Fruit fly (Drosophila melanogaster) whole organism, embryonic: ENCODE measurements around the gene CG5639.

Experiments
- Ada2b ChIP-seq: fragments of 200-800 bp; sonication (Bioruptor generic); IDR thresholded peaks from 2 replicates; pipeline ENCODE4 v1.3.6; 2022; ENCODE audit warnings: missing biosample characterization, missing genetic modification characterization
- Adf1 ChIP-seq: fragments of 200-800 bp; sonication (Bioruptor generic); IDR thresholded peaks from 2 replicates; pipeline ENCODE4 v1.3.6; 2022; ENCODE audit warnings: missing biosample characterization, missing genetic modification characterization
- Atf6 ChIP-seq: fragments of 200-800 bp; sonication (Bioruptor generic); IDR thresholded peaks from 2 replicates; pipeline ENCODE4 v1.3.6; 2022; ENCODE audit warnings: missing biosample characterization, missing genetic modification characterization
- CG1024 ChIP-seq: fragments of 200-800 bp; sonication (Bioruptor generic); IDR thresholded peaks from 2 replicates; pipeline ENCODE4 v1.3.6; 2022; ENCODE audit warnings: missing biosample characterization, missing genetic modification characterization
- CG11456 ChIP-seq: fragments of 200-800 bp; sonication (Bioruptor generic); IDR thresholded peaks from 3 replicates; pipeline ENCODE4 v1.3.6; 2022; ENCODE audit warnings: missing biosample characterization, missing genetic modification characterization
- CG13287 ChIP-seq: fragments of 200-800 bp; sonication (Bioruptor generic); IDR thresholded peaks from 2 replicates; pipeline ENCODE4 v1.3.6; 2022; ENCODE audit warnings: missing biosample characterization, missing genetic modification characterization; ENCODE audit not compliant: partially characterized antibody
- CG13894 ChIP-seq: fragments of 200-800 bp; sonication (Bioruptor generic); optimal IDR thresholded peaks from 3 replicates; lab custom pipeline; 2018; ENCODE audit warnings: missing biosample characterization, mild to moderate bottlenecking, missing genetic modification characterization, moderate library complexity
- CG14667 ChIP-seq: fragments of 200-800 bp; sonication (Bioruptor generic); IDR thresholded peaks from 2 replicates; pipeline ENCODE4 v1.3.6; 2022; ENCODE audit warnings: missing biosample characterization, missing genetic modification characterization
- CG17359 ChIP-seq: fragments of 200-800 bp; sonication (Bioruptor generic); optimal IDR thresholded peaks from 3 replicates; lab custom pipeline; 2018; ENCODE audit warnings: missing biosample characterization, mild to moderate bottlenecking, missing genetic modification characterization, moderate library complexity
- CG3163 ChIP-seq: fragments of 200-800 bp; sonication (Bioruptor generic); optimal IDR thresholded peaks from 3 replicates; lab custom pipeline; 2016; ENCODE audit warnings: missing biosample characterization, missing genetic modification characterization
- CG3847 ChIP-seq: fragments of 200-800 bp; sonication (Bioruptor generic); IDR thresholded peaks from 2 replicates; pipeline ENCODE4 v1.3.6; 2022; ENCODE audit warnings: missing biosample characterization, missing genetic modification characterization
- CG4282 ChIP-seq: fragments of 200-800 bp; sonication (Bioruptor generic); optimal IDR thresholded peaks from 2 replicates; lab custom pipeline; 2016; ENCODE audit warnings: missing biosample characterization, missing genetic modification characterization
- CG4328 ChIP-seq: fragments of 200-800 bp; sonication (Bioruptor generic); optimal IDR thresholded peaks from 3 replicates; lab custom pipeline; 2017; ENCODE audit warnings: missing biosample characterization, missing genetic modification reagents, missing genetic modification characterization
- CG7556 ChIP-seq: fragments of 200-800 bp; sonication (Bioruptor generic); optimal IDR thresholded peaks from 2 replicates; lab custom pipeline; 2017; ENCODE audit warnings: missing biosample characterization, mild to moderate bottlenecking, missing genetic modification characterization
- CG8765 ChIP-seq: fragments of 200-800 bp; sonication (Bioruptor generic); IDR thresholded peaks from 2 replicates; pipeline ENCODE4 v1.3.6; 2022; ENCODE audit warnings: missing biosample characterization, missing genetic modification characterization
- CG8924 ChIP-seq: fragments of 200-800 bp; optimal IDR thresholded peaks from 3 replicates; lab custom pipeline; 2019; ENCODE audit warnings: missing biosample characterization, mild to moderate bottlenecking, missing genetic modification characterization, moderate library complexity
- CG9817 ChIP-seq: fragments of 200-800 bp; sonication (Bioruptor generic); optimal IDR thresholded peaks from 2 replicates; lab custom pipeline; 2018; ENCODE audit warnings: missing biosample characterization, mild to moderate bottlenecking, missing genetic modification characterization, moderate library complexity
- D19A ChIP-seq: fragments of 200-800 bp; optimal IDR thresholded peaks from 3 replicates; lab custom pipeline; 2019; ENCODE audit warnings: missing biosample characterization, mild to moderate bottlenecking, missing genetic modification characterization, moderate library complexity
- Ets65A ChIP-seq: fragments of 200-800 bp; sonication (Bioruptor generic); peaks from one replicate; lab custom pipeline; 2016; ENCODE audit warnings: missing biosample characterization, missing genetic modification characterization
- HLH3B ChIP-seq: fragments of 200-800 bp; sonication (Bioruptor generic); IDR thresholded peaks from 2 replicates; pipeline ENCODE4 v1.3.6; 2022; ENCODE audit warnings: missing biosample characterization, missing genetic modification characterization
- Hmr ChIP-seq: fragments of 200-800 bp; sonication (Bioruptor generic); optimal IDR thresholded peaks from 3 replicates; lab custom pipeline; 2017; ENCODE audit warnings: mild to moderate bottlenecking, missing biosample characterization, missing genetic modification reagents, missing genetic modification characterization
- Hr39 ChIP-seq: fragments of >200 bp; optimal IDR thresholded peaks from 2 replicates; lab custom pipeline; 2017
- Med ChIP-seq: fragments of 200-800 bp; sonication (Bioruptor generic); peaks from one replicate; lab custom pipeline; 2016; ENCODE audit warnings: missing biosample characterization, missing genetic modification characterization, mild to moderate bottlenecking, inconsistent platforms, moderate library complexity
- Mes4 ChIP-seq: fragments of 200-800 bp; sonication (Bioruptor generic); optimal IDR thresholded peaks from 2 replicates; lab custom pipeline; 2016; ENCODE audit warnings: missing biosample characterization, missing genetic modification characterization
- Oli ChIP-seq: fragments of 200-800 bp; sonication (Bioruptor generic); optimal IDR thresholded peaks from 2 replicates; lab custom pipeline; 2018; ENCODE audit warnings: missing biosample characterization, mild to moderate bottlenecking, missing genetic modification characterization, moderate library complexity
- PHDP ChIP-seq: fragments of 200-800 bp; sonication (Bioruptor generic); optimal IDR thresholded peaks from 3 replicates; lab custom pipeline; 2018; ENCODE audit warnings: missing biosample characterization, mild to moderate bottlenecking, missing genetic modification characterization, moderate library complexity
- abd-A ChIP-seq: fragments of 200-800 bp; sonication (Bioruptor generic); optimal IDR thresholded peaks from 3 replicates; lab custom pipeline; 2019; ENCODE audit warnings: missing biosample characterization, mild to moderate bottlenecking, missing genetic modification characterization, moderate library complexity
- chinmo ChIP-seq: fragments of 200-800 bp; sonication (Bioruptor generic); IDR thresholded peaks from 4 replicates; pipeline ENCODE4 v1.3.6; 2022; ENCODE audit warnings: missing biosample characterization, missing genetic modification characterization; ENCODE audit not compliant: partially characterized antibody
- crol ChIP-seq: fragments of 200-800 bp; sonication (Bioruptor generic); IDR thresholded peaks from 2 replicates; pipeline ENCODE4 v1.3.6; 2022; ENCODE audit warnings: missing biosample characterization, missing genetic modification characterization
- danr ChIP-seq: fragments of 200-800 bp; sonication (Bioruptor generic); IDR thresholded peaks from 2 replicates; pipeline ENCODE4 v1.3.6; 2022; ENCODE audit warnings: missing biosample characterization, missing genetic modification characterization
- dysf ChIP-seq: fragments of 200-800 bp; sonication (Bioruptor generic); IDR thresholded peaks from 3 replicates; pipeline ENCODE4 v1.3.6; 2022; ENCODE audit warnings: missing biosample characterization, missing genetic modification characterization
- emc ChIP-seq: fragments of 200-800 bp; sonication (Bioruptor generic); optimal IDR thresholded peaks from 2 replicates; lab custom pipeline; 2016; ENCODE audit warnings: missing biosample characterization, missing genetic modification characterization
- fru ChIP-seq: fragments of >200 bp; optimal IDR thresholded peaks from 2 replicates; lab custom pipeline; 2017
- hkb ChIP-seq, 2 experiments: fragments of 200-800 bp in 1 of 2; fragments of >200 bp in 1 of 2; sonication (Bioruptor generic) in 1 of 2; IDR thresholded peaks in 1 of 2; optimal IDR thresholded peaks in 1 of 2; 2 replicates each; pipeline versions ENCODE4 v1.3.6 to Lab custom; 2017 to 2022; ENCODE audit warnings: missing biosample characterization in 1 of 2, missing genetic modification characterization in 1 of 2
- ind ChIP-seq: fragments of 200-800 bp; sonication (Bioruptor generic); optimal IDR thresholded peaks from 3 replicates; lab custom pipeline; 2016; ENCODE audit warnings: missing biosample characterization, missing genetic modification characterization
- kah ChIP-seq: fragments of 200-800 bp; sonication (Bioruptor generic); optimal IDR thresholded peaks from 2 replicates; lab custom pipeline; 2018; ENCODE audit warnings: missing biosample characterization, mild to moderate bottlenecking, missing genetic modification characterization
- lab ChIP-seq: fragments of 200-800 bp; sonication (Bioruptor generic); optimal IDR thresholded peaks from 3 replicates; lab custom pipeline; 2017; ENCODE audit warnings: missing biosample characterization, missing genetic modification characterization, mild to moderate bottlenecking, moderate library complexity, missing genetic modification reagents
- nerfin-2 ChIP-seq: fragments of 200-800 bp; sonication (Bioruptor generic); IDR thresholded peaks from 2 replicates; pipeline ENCODE4 v1.3.6; 2022; ENCODE audit warnings: missing biosample characterization, missing genetic modification characterization; ENCODE audit not compliant: partially characterized antibody
- prd ChIP-seq, 3 experiments: fragments of >200 bp in 2 of 3; fragments of 200-800 bp in 1 of 3; sonication (Bioruptor generic) in 1 of 3; optimal IDR thresholded peaks in 2 of 3; IDR thresholded peaks in 1 of 3; 2 replicates in 2 of 3; 3 replicates in 1 of 3; pipeline versions ENCODE4 v1.3.6 to Lab custom; 2017 to 2022; ENCODE audit warnings: missing biosample characterization in 1 of 3, missing genetic modification characterization in 1 of 3
- row ChIP-seq: fragments of 200-800 bp; sonication (Bioruptor generic); IDR thresholded peaks from 3 replicates; pipeline ENCODE4 v1.3.6; 2022; ENCODE audit warnings: missing biosample characterization, missing genetic modification characterization
- sens ChIP-seq: fragments of 200-800 bp; sonication (Bioruptor generic); peaks from one replicate; lab custom pipeline; 2016; ENCODE audit warnings: missing biosample characterization, missing genetic modification characterization
- sisA ChIP-seq: fragments of 200-800 bp; sonication (Bioruptor generic); IDR thresholded peaks from 2 replicates; pipeline ENCODE4 v1.3.6; 2022; ENCODE audit warnings: missing biosample characterization, missing genetic modification characterization
- slbo ChIP-seq: fragments of 200-800 bp; sonication (Bioruptor generic); IDR thresholded peaks from 2 replicates; pipeline ENCODE4 v1.3.6; 2022; ENCODE audit warnings: missing biosample characterization, missing genetic modification characterization
- ssp ChIP-seq: fragments of 200-800 bp; sonication (Bioruptor generic); IDR thresholded peaks from 2 replicates; pipeline ENCODE4 v1.3.6; 2022; ENCODE audit warnings: missing biosample characterization, missing genetic modification characterization
- tin ChIP-seq: fragments of 200-800 bp; sonication (Bioruptor generic); optimal IDR thresholded peaks from 3 replicates; lab custom pipeline; 2016; ENCODE audit warnings: missing biosample characterization, missing genetic modification characterization
- ttk ChIP-seq: fragments of 200-800 bp; sonication (Bioruptor generic); IDR thresholded peaks from 2 replicates; pipeline ENCODE4 v2.1.2; 2022; ENCODE audit warnings: missing biosample characterization, missing genetic modification characterization
- twi ChIP-seq: fragments of 200-800 bp; optimal IDR thresholded peaks from 2 replicates; lab custom pipeline; 2019; ENCODE audit warnings: missing biosample characterization, mild to moderate bottlenecking, missing genetic modification characterization, moderate library complexity
- usp ChIP-seq: fragments of >200 bp; optimal IDR thresholded peaks from 2 replicates; lab custom pipeline; 2017; ENCODE audit warnings: missing biosample characterization, missing genetic modification characterization
- zfh2 ChIP-seq: fragments of 200-800 bp; sonication (Bioruptor generic); optimal IDR thresholded peaks from 2 replicates; lab custom pipeline; 2016; ENCODE audit warnings: missing biosample characterization, missing genetic modification characterization

The CG5639 gene

dm6 chr3R:27622993-27623392 lies 27.1 kb upstream of the CG5639 start:
- TF ChIP-seq D19A (tag; lab: Kevin White, UChicago), result peak; percentile 74
- TF ChIP-seq abd-A (tag; lab: Kevin White, UChicago), result peak; percentile 86
- TF ChIP-seq Ets65A (GFP tag; lab: Kevin White, UChicago), result peak; percentile 65
- TF ChIP-seq CG8765 (GFP tag; lab: Robert Waterston, UW), result no peak
- peak; percentile 54 for TF ChIP-seq crol
- TF ChIP-seq Adf1 (GFP tag; lab: Robert Waterston, UW), result no peak; the same call in 1 of the 2 replicates
- TF ChIP-seq CG13894 (tag; lab: Kevin White, UChicago), result peak; percentile 17
- no peak for TF ChIP-seq kah (GFP tag; lab: Kevin White, UChicago)
- 0 out of 4 replicates have a peak, but pooled peaks have one; percentile 19 for TF ChIP-seq chinmo (GFP tag; lab: Robert Waterston, UW)
- no peak for TF ChIP-seq CG4328 (GFP tag; lab: Kevin White, UChicago)
- TF ChIP-seq, all 482 proteins: peak for 6

- 0 out of 2 replicates have a peak, but pooled peaks have one; percentile 34 for TF ChIP-seq sisA (GFP tag; lab: Robert Waterston, UW)
- TF ChIP-seq Oli (tag; lab: Kevin White, UChicago), result peak; percentile 5
- TF ChIP-seq twi (tag; lab: Kevin White, UChicago), result no peak
- TF ChIP-seq Mes4 (GFP tag; lab: Kevin White, UChicago), result no peak
- TF ChIP-seq Ada2b (GFP tag; lab: Robert Waterston, UW), result no peak
- peak; percentile 17 for TF ChIP-seq CG17359 (tag; lab: Kevin White, UChicago)
- 0 out of 2 replicates have a peak, but pooled peaks have one; percentile 29 for TF ChIP-seq ttk (GFP tag; lab: Robert Waterston, UW)
- no peak for TF ChIP-seq prd (optimal IDR thresholded peaks at IDR 0.05; lab: Kevin White, UChicago)
- TF ChIP-seq prd (GFP tag; IDR thresholded peaks at IDR 0.05; lab: Robert Waterston, UW), result peak; percentile 38; the same call in 1 of the 3 replicates
- no peak for TF ChIP-seq fru (lab: Kevin White, UChicago)
- no peak for TF ChIP-seq ssp
- TF ChIP-seq CG8924, result peak; percentile 2
- peak; percentile 4 for TF ChIP-seq ind (GFP tag; lab: Kevin White, UChicago)
- TF ChIP-seq CG14667 (GFP tag; lab: Robert Waterston, UW), result 0 out of 2 replicates have a peak, but pooled peaks have one; percentile 4
- peak; percentile 3 for TF ChIP-seq CG9817
- no peak for TF ChIP-seq nerfin-2 (GFP tag; lab: Robert Waterston, UW)
- 0 out of 2 replicates have a peak, but pooled peaks have one; percentile 8 for TF ChIP-seq HLH3B
- TF ChIP-seq CG13287 (GFP tag; lab: Robert Waterston, UW), result no peak
- no peak for TF ChIP-seq emc (GFP tag; lab: Kevin White, UChicago)
- TF ChIP-seq zfh2 (GFP tag; lab: Kevin White, UChicago), result no peak
- peak; percentile 57 for TF ChIP-seq dysf (GFP tag; lab: Robert Waterston, UW)
- TF ChIP-seq hkb (optimal IDR thresholded peaks at IDR 0.05; lab: Kevin White, UChicago), result no peak
- peak; percentile 29; the same call in 1 of the 2 replicates for TF ChIP-seq hkb (GFP tag; IDR thresholded peaks at IDR 0.05; lab: Robert Waterston, UW)
- TF ChIP-seq PHDP (tag; lab: Kevin White, UChicago), result peak; percentile 21
- no peak for TF ChIP-seq CG4282 (GFP tag; lab: Kevin White, UChicago)
- TF ChIP-seq danr (GFP tag; lab: Robert Waterston, UW), result no peak
- peak; percentile 23 for TF ChIP-seq CG7556 (GFP tag; lab: Kevin White, UChicago)
- no peak for TF ChIP-seq Hr39 (lab: Kevin White, UChicago)
- no peak for TF ChIP-seq CG3847 (GFP tag; lab: Robert Waterston, UW)
- 0 out of 2 replicates have a peak, but pooled peaks have one; percentile 20 for TF ChIP-seq Atf6
- no peak for TF ChIP-seq tin (GFP tag; lab: Kevin White, UChicago)
- TF ChIP-seq CG1024, result no peak
- peak; percentile 46 for TF ChIP-seq Hmr (GFP tag; lab: Kevin White, UChicago)
- peak; percentile 58 for TF ChIP-seq lab (GFP tag; lab: Kevin White, UChicago)
- no peak for TF ChIP-seq chinmo (GFP tag; lab: Robert Waterston, UW)
- TF ChIP-seq abd-A (tag; lab: Kevin White, UChicago), result no peak
- peak; percentile 42 for TF ChIP-seq sens
- 0 out of 3 replicates have a peak, but pooled peaks have one; percentile 13 for TF ChIP-seq CG11456 (GFP tag; lab: Robert Waterston, UW)
- no peak for TF ChIP-seq CG3163
- peak; percentile 65 for TF ChIP-seq slbo (GFP tag; lab: Robert Waterston, UW)
- no peak for TF ChIP-seq usp (GFP tag; lab: Kevin White, UChicago)
- peak; percentile 51 for TF ChIP-seq row (GFP tag; lab: Robert Waterston, UW)
- TF ChIP-seq Med (GFP tag; lab: Kevin White, UChicago), result peak; percentile 72
These were observed 25.9 kb upstream of the CG5639 start for dm6 chr3R:27621861-27622260.
